Fruit fly (Drosophila melanogaster) whole organism, embryonic: ENCODE measurements around the gene CG13315.

ENCODE experiments used
- CG12769 ChIP-seq: fragments of 200-800 bp; sonication (Bioruptor generic); optimal IDR thresholded peaks from 2 replicates; lab custom pipeline; 2019; ENCODE audit warnings: missing biosample characterization, mild to moderate bottlenecking, missing genetic modification characterization, moderate library complexity
- CG2712 ChIP-seq: fragments of 200-800 bp; optimal IDR thresholded peaks from 3 replicates; lab custom pipeline; 2019; ENCODE audit warnings: missing biosample characterization, mild to moderate bottlenecking, missing genetic modification characterization, moderate library complexity
- CG42726 ChIP-seq: fragments of 200-800 bp; sonication (Bioruptor generic); IDR thresholded peaks from 2 replicates; pipeline ENCODE4 v1.3.6; 2022; ENCODE audit warnings: missing biosample characterization, missing genetic modification characterization; ENCODE audit not compliant: partially characterized antibody
- CG4617 ChIP-seq: fragments of 200-800 bp; sonication (Bioruptor generic); optimal IDR thresholded peaks from 3 replicates; lab custom pipeline; 2016; ENCODE audit warnings: missing biosample characterization, missing genetic modification characterization, borderline replicate concordance
- Dad ChIP-seq: fragments of 200-800 bp; sonication (Bioruptor generic); optimal IDR thresholded peaks from 3 replicates; lab custom pipeline; 2016; ENCODE audit warnings: missing biosample characterization, missing genetic modification characterization
- Dp ChIP-seq: fragments of 200-800 bp; sonication (Bioruptor generic); optimal IDR thresholded peaks from 2 replicates; lab custom pipeline; 2018; ENCODE audit warnings: missing biosample characterization, mild to moderate bottlenecking, missing genetic modification characterization, moderate library complexity
- Fer1 ChIP-seq: fragments of 200-800 bp; sonication (Bioruptor generic); optimal IDR thresholded peaks from 2 replicates; lab custom pipeline; 2017; ENCODE audit warnings: missing biosample characterization, mild to moderate bottlenecking, missing genetic modification characterization
- aop ChIP-seq: fragments of 200-800 bp; sonication (Bioruptor generic); IDR thresholded peaks from 2 replicates; pipeline ENCODE4 v1.3.6; 2022; ENCODE audit warnings: missing biosample characterization, missing genetic modification characterization
- exex ChIP-seq: fragments of 200-800 bp; sonication (Bioruptor generic); optimal IDR thresholded peaks from 4 replicates; lab custom pipeline; 2018; ENCODE audit warnings: missing biosample characterization, mild to moderate bottlenecking, missing genetic modification characterization, moderate library complexity
- pzg ChIP-seq: fragments of 200-800 bp; sonication (Bioruptor generic); optimal IDR thresholded peaks from 3 replicates; lab custom pipeline; 2018; ENCODE audit warnings: missing biosample characterization, mild to moderate bottlenecking, missing genetic modification characterization, moderate library complexity
- zen2 ChIP-seq: fragments of 200-800 bp; sonication (Bioruptor generic); IDR thresholded peaks from 3 replicates; pipeline ENCODE4 v1.3.6; 2022; ENCODE audit warnings: missing biosample characterization, missing genetic modification characterization; ENCODE audit not compliant: partially characterized antibody

DNA sequence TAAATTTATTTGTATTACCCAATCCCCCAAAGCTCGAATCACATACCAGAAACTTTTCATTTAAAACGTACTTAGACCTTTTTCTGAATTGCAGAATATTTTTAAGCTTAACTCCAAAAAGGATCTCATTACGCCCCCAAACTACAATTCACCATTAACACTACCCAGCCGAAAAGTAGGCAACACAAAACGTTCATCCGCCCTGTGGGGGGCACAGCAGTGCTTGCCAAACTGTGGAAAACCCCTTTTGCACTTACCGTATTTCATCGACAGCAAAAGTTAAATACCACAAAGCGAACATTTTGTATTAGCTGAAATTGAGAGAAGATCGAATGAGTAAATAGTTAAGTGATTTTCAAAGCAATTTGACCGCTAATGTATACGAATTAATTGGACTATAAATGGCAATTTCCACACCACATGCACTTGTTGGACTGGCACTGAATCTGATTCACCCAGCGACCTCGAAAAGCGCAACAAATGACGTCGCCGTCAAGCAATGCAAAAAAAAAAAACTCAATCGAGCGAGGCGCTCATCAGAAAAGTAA, 32.4 kb upstream of the CG13315 start:
- no peak for TF ChIP-seq pzg (GFP tag; lab: Kevin White, UChicago)
- no peak for TF ChIP-seq CG4617 (GFP tag; lab: Kevin White, UChicago)
- TF ChIP-seq Dad (GFP tag; lab: Kevin White, UChicago), result no peak
- TF ChIP-seq Dp, result no peak
- no peak for TF ChIP-seq zen2 (GFP tag; lab: Robert Waterston, UW)
- TF ChIP-seq exex (tag; lab: Kevin White, UChicago), result no peak
- no peak for TF ChIP-seq aop
- TF ChIP-seq CG2712, result no peak
- no peak for TF ChIP-seq CG12769 (tag; lab: Kevin White, UChicago)
- TF ChIP-seq Fer1, result no peak
- TF ChIP-seq CG42726 (GFP tag; lab: Robert Waterston, UW), result no peak
